Worm (Caenorhabditis elegans): Measurements from ENCODE around the gene Y37D8A.4.

DNA sequence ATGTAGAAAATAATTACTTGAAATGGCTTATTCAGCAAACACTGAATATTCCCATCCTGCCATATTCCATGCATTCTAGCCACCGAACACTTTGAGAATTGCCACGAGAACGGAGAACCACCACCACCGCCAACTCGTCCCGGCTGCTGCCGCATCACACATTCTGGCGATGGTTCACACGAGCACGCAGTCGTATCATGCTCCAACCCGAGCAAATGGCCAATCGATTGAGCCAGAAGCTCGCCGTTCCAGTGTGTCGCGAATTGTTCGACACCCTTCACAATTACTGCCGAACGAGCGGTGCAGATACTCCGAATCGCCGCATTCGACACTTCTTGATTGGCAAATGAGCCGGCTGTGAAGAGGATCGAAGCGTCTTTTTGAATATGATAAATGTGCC lies 46.4 kb upstream of the Y37D8A.4 start:
- TF ChIP-seq pros-1 (tag; optimal IDR thresholded peaks at IDR 0.05) (no peak), ets-4 (tag; optimal IDR thresholded peaks at IDR 0.05) (no peak), pha-4 (tag; optimal IDR thresholded peaks at IDR 0.05) (no peak), nfya-1 (tag; optimal IDR thresholded peaks at IDR 0.05) (no peak), fkh-10 (GFP tag; optimal IDR thresholded peaks at IDR 0.05) (no peak), ama-1 (optimal IDR thresholded peaks at IDR 0.05) (no peak), pqm-1 (tag; optimal IDR thresholded peaks at IDR 0.05) (no peak), sox-4 (tag; optimal IDR thresholded peaks at IDR 0.05) (no peak), syd-9 (tag; optimal IDR thresholded peaks at IDR 0.05) (no peak), C08G9.2 (tag; optimal IDR thresholded peaks at IDR 0.05) (no peak), elt-2 (tag; optimal IDR thresholded peaks at IDR 0.05) (no peak), tbx-2 (tag; optimal IDR thresholded peaks at IDR 0.05) (no peak), T23F11.4 (GFP tag; optimal IDR thresholded peaks at IDR 0.05) (no peak), unc-86 (tag; optimal IDR thresholded peaks at IDR 0.05) (no peak)

Data from whole organism, late embryonic.